Fruit fly (Drosophila melanogaster): ENCODE measurements around the gene ATPsynE.

The ATPsynE gene

DNA sequence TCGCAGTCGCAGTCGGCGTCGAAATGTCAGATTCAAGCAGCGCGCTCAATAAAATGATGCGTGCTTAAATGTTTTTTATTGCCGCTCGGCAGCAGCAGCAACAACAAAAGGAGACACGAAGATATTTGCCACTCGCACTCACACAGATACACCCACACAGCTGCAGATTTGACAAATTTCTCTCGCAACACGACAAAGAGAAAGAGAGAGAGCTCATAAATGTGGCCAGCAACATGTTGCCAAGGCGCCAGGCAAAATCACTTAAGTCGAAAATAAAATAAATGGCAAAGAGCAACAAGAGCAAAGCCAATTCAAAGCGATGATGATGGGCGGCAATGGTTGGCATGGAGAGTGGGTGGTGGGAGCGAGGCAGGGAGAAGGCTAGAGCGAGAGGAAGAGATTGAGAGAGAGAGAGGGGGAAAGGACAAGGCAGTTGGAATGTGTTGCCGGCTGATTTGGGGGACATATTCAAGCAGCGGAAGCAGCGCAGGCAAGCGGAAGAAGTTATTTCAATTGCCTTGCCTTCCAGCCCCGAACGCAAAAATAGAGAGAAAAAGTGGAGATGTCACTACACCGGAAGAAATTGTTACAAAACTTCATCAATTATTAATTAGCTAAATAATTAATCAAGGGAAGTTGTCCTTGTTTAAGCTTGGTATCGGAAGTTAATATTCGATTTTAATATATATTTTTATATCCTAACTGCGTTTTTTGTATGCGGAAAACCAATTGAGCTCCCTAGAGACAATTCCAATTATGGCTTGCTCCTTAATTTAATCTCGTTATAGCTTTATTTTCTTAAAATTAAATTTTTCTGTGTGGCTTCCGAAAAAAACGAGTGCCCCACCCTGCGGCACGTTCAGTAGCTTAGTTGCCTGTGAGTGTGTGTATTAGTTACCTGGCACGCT lies 20.3 kb downstream of the ATPsynE start (continued):
- TF ChIP-seq CG8089 (GFP tag; optimal IDR thresholded peaks at IDR 0.05) (no peak), hkb (optimal IDR thresholded peaks at IDR 0.05) (no peak), hkb (GFP tag; IDR thresholded peaks at IDR 0.05) (peak; percentile 78), CG8281 (tag; optimal IDR thresholded peaks at IDR 0.05) (peak; percentile 8), Ada2b (GFP tag; IDR thresholded peaks at IDR 0.05) (peak; percentile 27; the same call in 1 of the 2 replicates), CG10209 (GFP tag; optimal IDR thresholded peaks at IDR 0.05) (peak; percentile 65), cad (GFP tag; optimal IDR thresholded peaks at IDR 0.05) (peak; percentile 57), z (GFP tag; IDR thresholded peaks at IDR 0.05) (peak; percentile 33; the same call in 1 of the 3 replicates), CG33213 (GFP tag; optimal IDR thresholded peaks at IDR 0.05) (peak; percentile 2), CG6683 (GFP tag; optimal IDR thresholded peaks at IDR 0.05) (peak; percentile 60), Hsf (GFP tag; optimal IDR thresholded peaks at IDR 0.05) (peak; percentile 20), H15 (GFP tag; IDR thresholded peaks at IDR 0.05) (0 out of 3 replicates have a peak, but pooled peaks have one; percentile 6), CG17829 (tag; optimal IDR thresholded peaks at IDR 0.05) (peak; percentile 46), CG4820 (GFP tag; optimal IDR thresholded peaks at IDR 0.05) (peak; percentile 49), CTCF (GFP tag; optimal IDR thresholded peaks at IDR 0.05) (peak; percentile 5), sisA (GFP tag; IDR thresholded peaks at IDR 0.05) (peak; percentile 61), Atf-2 (GFP tag; optimal IDR thresholded peaks at IDR 0.05) (peak; percentile 12)

DNA sequence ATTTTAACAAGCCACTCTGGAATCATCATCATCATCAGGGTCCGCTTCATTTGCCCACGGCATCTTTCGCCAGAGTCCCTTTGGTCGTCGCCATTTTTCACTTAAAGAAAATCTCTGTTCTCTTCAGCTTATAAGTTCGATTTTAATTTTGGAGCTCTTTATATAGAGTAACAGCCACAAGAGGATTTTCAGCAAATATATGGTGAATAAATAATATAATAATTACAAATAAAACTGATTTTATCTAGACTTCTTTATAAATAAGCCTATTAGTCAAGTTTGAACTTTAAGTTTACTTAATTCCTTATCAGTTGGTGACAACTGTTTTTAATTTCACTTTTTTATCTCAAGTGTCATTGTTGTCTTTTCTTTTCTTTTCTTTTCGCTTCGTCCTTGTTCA lies 21.7 kb downstream of the ATPsynE start:
- TF ChIP-seq Atf3 (GFP tag; optimal IDR thresholded peaks at IDR 0.05): no peak
- TF ChIP-seq CG12659 (GFP tag; optimal IDR thresholded peaks at IDR 0.05): peak; percentile 4
- no peak for TF ChIP-seq gce (GFP tag; IDR thresholded peaks at IDR 0.05)
- no peak for TF ChIP-seq CG12942 (GFP tag; optimal IDR thresholded peaks at IDR 0.05)
- peak; percentile 10 for TF ChIP-seq CG3281 (GFP tag; optimal IDR thresholded peaks at IDR 0.05)
- TF ChIP-seq gem (tag; optimal IDR thresholded peaks at IDR 0.05): peak; percentile 51
- TF ChIP-seq fd96Cb (tag; optimal IDR thresholded peaks at IDR 0.05): peak; percentile 4
- TF ChIP-seq Fer1 (GFP tag; optimal IDR thresholded peaks at IDR 0.05): peak; percentile 44
- no peak for TF ChIP-seq Dbx (GFP tag; IDR thresholded peaks at IDR 0.05)
- TF ChIP-seq caup (GFP tag; optimal IDR thresholded peaks at IDR 0.05; ENCODE audit: severe bottlenecking): peak; percentile 23
- no peak for TF ChIP-seq Ets97D (GFP tag; optimal IDR thresholded peaks at IDR 0.05)
- 0 out of 3 replicates have a peak, but pooled peaks have one; percentile 24 for TF ChIP-seq row (GFP tag; IDR thresholded peaks at IDR 0.05)
- no peak for TF ChIP-seq CG6765 (GFP tag; optimal IDR thresholded peaks at IDR 0.05)
- no peak for TF ChIP-seq br (optimal IDR thresholded peaks at IDR 0.05)
- TF ChIP-seq CG7271 (tag; optimal IDR thresholded peaks at IDR 0.05): no peak
- TF ChIP-seq crp (GFP tag; optimal IDR thresholded peaks at IDR 0.05): no peak
- TF ChIP-seq Hr51 (GFP tag; optimal IDR thresholded peaks at IDR 0.05): peak in 1 of 2 experiments; percentile 34
- TF ChIP-seq CG18599 (GFP tag; optimal IDR thresholded peaks at IDR 0.05): peak; percentile 69
- TF ChIP-seq cwo (GFP tag; optimal IDR thresholded peaks at IDR 0.05): peak; percentile 43
- TF ChIP-seq CG2120 (GFP tag; optimal IDR thresholded peaks at IDR 0.05): peak; percentile 13
- peak; percentile 51 for TF ChIP-seq lab (GFP tag; optimal IDR thresholded peaks at IDR 0.05)
- TF ChIP-seq CG11504 (tag; optimal IDR thresholded peaks at IDR 0.05): peak; percentile 51
- TF ChIP-seq CG10543 (GFP tag; optimal IDR thresholded peaks at IDR 0.05): no peak
- 0 out of 2 replicates have a peak, but pooled peaks have one; percentile 4 for TF ChIP-seq slbo (GFP tag; IDR thresholded peaks at IDR 0.05)
- peak; percentile 10 for TF ChIP-seq CG8924 (tag; optimal IDR thresholded peaks at IDR 0.05)
- no peak for TF ChIP-seq pho (GFP tag; optimal IDR thresholded peaks at IDR 0.05)
- TF ChIP-seq sd (tag; optimal IDR thresholded peaks at IDR 0.05): peak; percentile 40
- no peak for TF ChIP-seq CG17186 (GFP tag; optimal IDR thresholded peaks at IDR 0.05)
- TF ChIP-seq Abd-B (GFP tag; optimal IDR thresholded peaks at IDR 0.05): no peak
- TF ChIP-seq CG7556 (GFP tag; optimal IDR thresholded peaks at IDR 0.05): peak; percentile 57
- TF ChIP-seq CG9727 (GFP tag; optimal IDR thresholded peaks at IDR 0.05): peak; percentile 9
- TF ChIP-seq CG10462 (GFP tag; optimal IDR thresholded peaks at IDR 0.05): no peak
